Fruit fly (Drosophila melanogaster) whole organism, prepupa: Measurements from ENCODE around the gene CG7914.
A peak's percentile ranks its signal among the peaks of the same experiment; 100 is the strongest.

Experiments used
- Blimp-1 ChIP-seq: fragments of 200-800 bp; sonication (Bioruptor generic); optimal IDR thresholded peaks from 3 replicates; lab custom pipeline; 2017; ENCODE audit warnings: missing biosample characterization, missing genetic modification characterization, mild to moderate bottlenecking, moderate library complexity, missing genetic modification reagents
- CG10669 ChIP-seq: fragments of 200-800 bp; sonication (Bioruptor generic); optimal IDR thresholded peaks from 3 replicates; lab custom pipeline; 2018; ENCODE audit warnings: missing biosample characterization, mild to moderate bottlenecking, missing genetic modification characterization, moderate library complexity
- CG11294 ChIP-seq: fragments of 200-800 bp; sonication (Bioruptor generic); IDR thresholded peaks from 2 replicates; pipeline ENCODE4 v1.3.6; 2022; ENCODE audit warnings: missing biosample characterization, missing genetic modification characterization
- CG11762 ChIP-seq: fragments of 200-800 bp; sonication (Bioruptor generic); optimal IDR thresholded peaks from 3 replicates; lab custom pipeline; 2016; ENCODE audit warnings: missing biosample characterization, missing genetic modification characterization; ENCODE audit not compliant: insufficient read depth
- CG11902 ChIP-seq: fragments of 200-800 bp; sonication (Bioruptor generic); optimal IDR thresholded peaks from 3 replicates; lab custom pipeline; 2016; ENCODE audit warnings: missing biosample characterization, missing genetic modification characterization
- CG15336 ChIP-seq: fragments of 200-800 bp; sonication (Bioruptor generic); IDR thresholded peaks from 2 replicates; pipeline ENCODE4 v1.3.6; 2022; ENCODE audit warnings: missing biosample characterization, missing genetic modification characterization
- CG16779 ChIP-seq: fragments of 200-800 bp; sonication (Bioruptor generic); optimal IDR thresholded peaks from 3 replicates; lab custom pipeline; 2017; ENCODE audit warnings: missing biosample characterization, mild to moderate bottlenecking, missing genetic modification characterization
- CG3032 ChIP-seq: fragments of 200-800 bp; optimal IDR thresholded peaks from 2 replicates; lab custom pipeline; 2019; ENCODE audit warnings: missing biosample characterization, mild to moderate bottlenecking, missing genetic modification characterization, moderate library complexity
- CG31627 ChIP-seq: fragments of 200-800 bp; sonication (Bioruptor generic); optimal IDR thresholded peaks from 3 replicates; lab custom pipeline; 2016; ENCODE audit warnings: missing biosample characterization, missing genetic modification characterization
- CG34406 ChIP-seq: fragments of 200-800 bp; sonication (Bioruptor generic); optimal IDR thresholded peaks from 3 replicates; lab custom pipeline; 2016; ENCODE audit warnings: missing biosample characterization, missing genetic modification characterization
- CG4318 ChIP-seq: fragments of 200-800 bp; sonication (Bioruptor generic); optimal IDR thresholded peaks from 3 replicates; lab custom pipeline; 2017; ENCODE audit warnings: missing biosample characterization, mild to moderate bottlenecking, missing genetic modification characterization
- CG6163 ChIP-seq: fragments of 200-800 bp; sonication (Bioruptor generic); IDR thresholded peaks from 3 replicates; pipeline ENCODE4 v1.3.6; 2022; ENCODE audit warnings: missing biosample characterization, missing genetic modification characterization
- CG6276 ChIP-seq: fragments of 200-800 bp; sonication (Bioruptor generic); optimal IDR thresholded peaks from 2 replicates; lab custom pipeline; 2017; ENCODE audit warnings: missing biosample characterization, mild to moderate bottlenecking, missing genetic modification characterization
- CG6792 ChIP-seq: fragments of 200-800 bp; sonication (Bioruptor generic); optimal IDR thresholded peaks from 3 replicates; lab custom pipeline; 2016; ENCODE audit warnings: missing biosample characterization, missing genetic modification characterization
- CG6808 ChIP-seq: fragments of 200-800 bp; sonication (Bioruptor generic); optimal IDR thresholded peaks from 3 replicates; lab custom pipeline; 2017; ENCODE audit warnings: missing biosample characterization, missing genetic modification characterization, mild to moderate bottlenecking, moderate library complexity, missing genetic modification reagents
- CG6854 ChIP-seq: fragments of 200-800 bp; sonication (Bioruptor generic); optimal IDR thresholded peaks from 2 replicates; lab custom pipeline; 2017; ENCODE audit warnings: missing biosample characterization, mild to moderate bottlenecking, missing genetic modification characterization
- CG7368 ChIP-seq: fragments of 200-800 bp; sonication (Bioruptor generic); optimal IDR thresholded peaks from 3 replicates; lab custom pipeline; 2016; ENCODE audit warnings: missing biosample characterization, missing genetic modification characterization
- CG8119 ChIP-seq: fragments of 200-800 bp; sonication (Bioruptor generic); IDR thresholded peaks from 3 replicates; pipeline ENCODE4 v1.3.6; 2022; ENCODE audit warnings: missing biosample characterization, missing genetic modification characterization
- CG8319 ChIP-seq: fragments of 200-800 bp; sonication (Bioruptor generic); optimal IDR thresholded peaks from 3 replicates; lab custom pipeline; 2016; ENCODE audit warnings: missing biosample characterization, missing genetic modification characterization
- CG8632 ChIP-seq: fragments of 200-800 bp; sonication (Bioruptor generic); optimal IDR thresholded peaks from 3 replicates; lab custom pipeline; 2016; ENCODE audit warnings: missing biosample characterization, missing genetic modification characterization
- CG9139 ChIP-seq: fragments of 200-800 bp; sonication (Bioruptor generic); optimal IDR thresholded peaks from 3 replicates; lab custom pipeline; 2017; ENCODE audit warnings: missing biosample characterization, mild to moderate bottlenecking, missing genetic modification characterization
- Eip78C ChIP-seq: fragments of 200-800 bp; sonication (Bioruptor generic); peaks from one replicate; lab custom pipeline; 2016; ENCODE audit warnings: missing biosample characterization, missing genetic modification characterization
- Eip93F ChIP-seq: fragments of 200-800 bp; sonication (Bioruptor generic); optimal IDR thresholded peaks from 2 replicates; lab custom pipeline; 2016; ENCODE audit warnings: missing biosample characterization, mild to moderate bottlenecking, missing genetic modification characterization
- Ets21C ChIP-seq: fragments of 200-800 bp; sonication (Bioruptor generic); optimal IDR thresholded peaks from 3 replicates; lab custom pipeline; 2016; ENCODE audit warnings: missing biosample characterization, missing genetic modification characterization
- Ets96B ChIP-seq: fragments of 200-800 bp; optimal IDR thresholded peaks from 2 replicates; lab custom pipeline; 2019; ENCODE audit warnings: missing biosample characterization, mild to moderate bottlenecking, missing genetic modification characterization, moderate library complexity
- Hr38 ChIP-seq: sonication (Bioruptor generic); optimal IDR thresholded peaks from 2 replicates; lab custom pipeline; 2016; ENCODE audit warnings: missing biosample characterization, missing genetic modification characterization
- Hr39 ChIP-seq: fragments of 200-800 bp; sonication (Bioruptor generic); optimal IDR thresholded peaks from 2 replicates; lab custom pipeline; 2016; ENCODE audit warnings: missing biosample characterization, missing genetic modification characterization
- Hr4 ChIP-seq: fragments of 200-800 bp; sonication (Bioruptor generic); optimal IDR thresholded peaks from 3 replicates; lab custom pipeline; 2016; ENCODE audit warnings: missing biosample characterization, missing genetic modification characterization
- Lpt ChIP-seq: fragments of 200-800 bp; sonication (Bioruptor generic); optimal IDR thresholded peaks from 3 replicates; lab custom pipeline; 2016; ENCODE audit warnings: missing biosample characterization, missing genetic modification characterization
- Met ChIP-seq: fragments of 200-800 bp; sonication (Bioruptor generic); optimal IDR thresholded peaks from 3 replicates; lab custom pipeline; 2016; ENCODE audit warnings: missing biosample characterization, missing genetic modification characterization
- Smox ChIP-seq: fragments of 200-800 bp; sonication (Bioruptor generic); optimal IDR thresholded peaks from 3 replicates; lab custom pipeline; 2016; ENCODE audit warnings: missing biosample characterization, missing genetic modification characterization
- Sox14 ChIP-seq: fragments of 200-800 bp; sonication (Bioruptor generic); optimal IDR thresholded peaks from 3 replicates; lab custom pipeline; 2016; ENCODE audit warnings: missing biosample characterization, missing genetic modification characterization
- Sox15 ChIP-seq: fragments of 200-800 bp; sonication (Bioruptor generic); optimal IDR thresholded peaks from 3 replicates; lab custom pipeline; 2016; ENCODE audit warnings: missing biosample characterization, missing genetic modification characterization
- achi ChIP-seq: fragments of 200-800 bp; sonication (Bioruptor generic); optimal IDR thresholded peaks from 3 replicates; lab custom pipeline; 2016; ENCODE audit warnings: missing biosample characterization, missing genetic modification characterization
- cyc ChIP-seq: fragments of 200-800 bp; sonication (Bioruptor generic); optimal IDR thresholded peaks from 3 replicates; lab custom pipeline; 2016; ENCODE audit warnings: missing biosample characterization, missing genetic modification characterization
- esn ChIP-seq: fragments of 200-800 bp; sonication (Bioruptor generic); optimal IDR thresholded peaks from 2 replicates; lab custom pipeline; 2016; ENCODE audit warnings: missing biosample characterization, mild to moderate bottlenecking, missing genetic modification characterization, moderate library complexity
- fd59A ChIP-seq: fragments of 200-800 bp; sonication (Bioruptor generic); optimal IDR thresholded peaks from 2 replicates; lab custom pipeline; 2017; ENCODE audit warnings: missing biosample characterization, mild to moderate bottlenecking, missing genetic modification characterization, missing genetic modification reagents
- fd85E ChIP-seq: fragments of 200-800 bp; sonication (Bioruptor generic); optimal IDR thresholded peaks from 3 replicates; lab custom pipeline; 2016; ENCODE audit warnings: missing biosample characterization, missing genetic modification characterization
- fkh ChIP-seq: fragments of 200-800 bp; sonication (Bioruptor generic); optimal IDR thresholded peaks from 3 replicates; lab custom pipeline; 2017; ENCODE audit warnings: missing biosample characterization, mild to moderate bottlenecking, missing genetic modification characterization, moderate library complexity
- lz ChIP-seq: fragments of 200-800 bp; sonication (Bioruptor generic); optimal IDR thresholded peaks from 3 replicates; lab custom pipeline; 2016; ENCODE audit warnings: missing biosample characterization, missing genetic modification characterization
- net ChIP-seq: fragments of 200-800 bp; sonication (Bioruptor generic); optimal IDR thresholded peaks from 3 replicates; lab custom pipeline; 2016; ENCODE audit warnings: missing biosample characterization, missing genetic modification characterization
- pdm3 ChIP-seq: fragments of 200-800 bp; sonication (Bioruptor generic); optimal IDR thresholded peaks from 3 replicates; lab custom pipeline; 2016; ENCODE audit warnings: missing biosample characterization, missing genetic modification characterization
- salr ChIP-seq, 2 experiments: fragments of 200-800 bp; sonication (Bioruptor generic); optimal IDR thresholded peaks; 3 replicates each; lab custom pipeline; 2016 to 2018; ENCODE audit warnings: missing biosample characterization in 2 of 2, missing genetic modification characterization in 2 of 2, mild to moderate bottlenecking in 1 of 2
- ss ChIP-seq, 2 experiments: fragments of 200-800 bp; sonication (Bioruptor generic); optimal IDR thresholded peaks; 2 replicates in 1 of 2; 3 replicates in 1 of 2; lab custom pipeline; 2017 to 2018; ENCODE audit warnings: mild to moderate bottlenecking in 2 of 2, missing biosample characterization in 2 of 2, missing genetic modification characterization in 2 of 2, moderate library complexity in 1 of 2
- svp ChIP-seq: fragments of 200-800 bp; sonication (Bioruptor generic); peaks from one replicate; lab custom pipeline; 2016; ENCODE audit warnings: missing biosample characterization, missing genetic modification characterization
- vri ChIP-seq: fragments of 200-800 bp; sonication (Bioruptor generic); optimal IDR thresholded peaks from 3 replicates; lab custom pipeline; 2016; ENCODE audit warnings: missing biosample characterization, mild to moderate bottlenecking, missing genetic modification characterization

CG7914 gene

dm6 chrX:19224580-19225303, 31.5 kb upstream of the CG7914 start (continued):
- TF ChIP-seq Eip93F (no peak), achi (peak; percentile 60), CG7368 (GFP tag; lab: Kevin White, UChicago) (no peak), CG4318 (GFP tag; lab: Kevin White, UChicago) (peak; percentile 75), fkh (GFP tag; lab: Kevin White, UChicago) (no peak), esn (peak; percentile 61), net (GFP tag; lab: Kevin White, UChicago) (peak; percentile 49), CG8319 (GFP tag; lab: Kevin White, UChicago) (peak; percentile 4), salr (GFP tag; optimal IDR thresholded peaks at IDR 0.05; lab: Kevin White, UChicago) (peak in 1 of 2 experiments; percentile 79), vri (GFP tag; lab: Kevin White, UChicago) (no peak), Eip78C (GFP tag; lab: Kevin White, UChicago) (peak; percentile 89), Met (GFP tag; lab: Kevin White, UChicago) (peak; percentile 18), Hr39 (GFP tag; lab: Kevin White, UChicago) (no peak), svp (GFP tag; lab: Kevin White, UChicago) (no peak), fd59A (GFP tag; lab: Kevin White, UChicago) (peak; percentile 39), fd85E (GFP tag; lab: Kevin White, UChicago) (no peak), CG3032 (tag; lab: Kevin White, UChicago) (peak; percentile 65), CG6163 (no peak), pdm3 (peak; percentile 37), CG16779 (peak; percentile 35), Hr38 (GFP tag; lab: Kevin White, UChicago) (no peak), cyc (GFP tag; lab: Kevin White, UChicago) (no peak), CG11902 (GFP tag; lab: Kevin White, UChicago) (no peak), Ets96B (tag; lab: Kevin White, UChicago) (peak; percentile 56), CG11294 (GFP tag; lab: Robert Waterston, UW) (no peak), Smox (peak; percentile 34), lz (peak; percentile 39), Ets21C (no peak), CG8632 (GFP tag; lab: Kevin White, UChicago) (peak; percentile 69), CG6808 (GFP tag; lab: Kevin White, UChicago) (peak; percentile 74), Sox15 (GFP tag; lab: Kevin White, UChicago) (no peak), CG11762 (GFP tag; lab: Kevin White, UChicago) (peak; percentile 32), Blimp-1 (GFP tag; lab: Kevin White, UChicago) (no peak), ss (GFP tag; optimal IDR thresholded peaks at IDR 0.05; lab: Kevin White, UChicago) (peak in 1 of 2 experiments; percentile 70)
- TF ChIP-seq, all 60 proteins: peak for 38

- TF ChIP-seq CG11294 (GFP tag; lab: Robert Waterston, UW) (no peak), svp (GFP tag; lab: Kevin White, UChicago) (peak; percentile 47)
- TF ChIP-seq, all 60 proteins: peak for 1
Observed at dm6 chrX:19220963-19221572, 27.8 kb upstream of the CG7914 start.

dm6 chrX:19220415-19220814, 27.2 kb upstream of the CG7914 start, which contains the start of gene CG7884:
Gene CG7884, plus strand, starts transcription at chrX:19220622.
- TF ChIP-seq CG34406 (GFP tag; lab: Kevin White, UChicago): no peak
- no peak for TF ChIP-seq fd85E (GFP tag; lab: Kevin White, UChicago)
- TF ChIP-seq Sox14 (GFP tag; lab: Kevin White, UChicago): no peak
- TF ChIP-seq net (GFP tag; lab: Kevin White, UChicago): peak; percentile 12
- no peak for TF ChIP-seq salr (GFP tag; optimal IDR thresholded peaks at IDR 0.05; lab: Kevin White, UChicago)
- peak; percentile 51; the same call in 1 of the 3 replicates for TF ChIP-seq CG6163
- TF ChIP-seq CG31627 (GFP tag; lab: Kevin White, UChicago): no peak
- no peak for TF ChIP-seq fkh (GFP tag; lab: Kevin White, UChicago)
- no peak for TF ChIP-seq Lpt
- TF ChIP-seq achi: no peak
- peak; percentile 31 for TF ChIP-seq CG9139 (GFP tag; lab: Kevin White, UChicago)
- TF ChIP-seq CG8119 (GFP tag; lab: Robert Waterston, UW): peak; percentile 48; the same call in 1 of the 3 replicates
- no peak for TF ChIP-seq CG6792
- no peak for TF ChIP-seq Hr4 (GFP tag; lab: Kevin White, UChicago)
- TF ChIP-seq CG15336 (GFP tag; lab: Robert Waterston, UW): peak; percentile 41; the same call in 1 of the 2 replicates
- no peak for TF ChIP-seq CG6276 (GFP tag; lab: Kevin White, UChicago)
- peak; percentile 59 for TF ChIP-seq CG6854 (GFP tag; lab: Kevin White, UChicago)
- TF ChIP-seq CG10669: no peak
- TF ChIP-seq CG8632 (GFP tag; lab: Kevin White, UChicago): no peak
- peak; percentile 21 for TF ChIP-seq Eip78C (GFP tag; lab: Kevin White, UChicago)
